Fruit fly (Drosophila melanogaster): ENCODE measurements around the gene hyx.

- no peak for TF ChIP-seq psq (optimal IDR thresholded peaks at IDR 0.05)
- no peak for TF ChIP-seq insv (optimal IDR thresholded peaks at IDR 0.05)
- TF ChIP-seq ttk (optimal IDR thresholded peaks at IDR 0.05) = no peak
- TF ChIP-seq Myc (optimal IDR thresholded peaks at IDR 0.05) = no peak
- TF ChIP-seq h (optimal IDR thresholded peaks at IDR 0.05) = no peak
Observed at dm6 chr3R:9045733-9046132, 7.2 kb downstream of the hyx start.
